Worm (Caenorhabditis elegans) whole organism, L1 larva: Measurements from ENCODE around the gene cct-2.

ENCODE experiments used
- C04F5.9 ChIP-seq: sonication (generic microtip); optimal IDR thresholded peaks from 2 replicates; lab custom pipeline; 2016; ENCODE audit warnings: missing genetic modification characterization, missing compliant biosample characterization
- C34B4.2 ChIP-seq: sonication (generic microtip); optimal IDR thresholded peaks from 2 replicates; lab custom pipeline; 2017; ENCODE audit warnings: mild to moderate bottlenecking, missing genetic modification characterization, missing compliant biosample characterization
- F16B12.6 ChIP-seq: fragments of 150-350 bp; optimal IDR thresholded peaks from 2 replicates; lab custom pipeline; 2014; ENCODE audit warnings: missing biosample characterization, missing genetic modification characterization
- Y116A8C.19 ChIP-seq: sonication (generic microtip); optimal IDR thresholded peaks from 2 replicates; lab custom pipeline; 2016; ENCODE audit warnings: missing compliant biosample characterization, missing genetic modification characterization, borderline replicate concordance
- aha-1 ChIP-seq: fragments of 150-350 bp; optimal IDR thresholded peaks from 2 replicates; lab custom pipeline; 2014; ENCODE audit warnings: missing biosample characterization, missing genetic modification characterization
- ceh-63 ChIP-seq: fragments of 200-800 bp; sonication (Bioruptor generic); optimal IDR thresholded peaks from 2 replicates; lab custom pipeline; 2018; ENCODE audit warnings: mild to moderate bottlenecking, missing genetic modification characterization, missing compliant biosample characterization
- ceh-82 ChIP-seq, 3 experiments: fragments of 150-350 bp in 1 of 3; sonication (generic microtip) in 2 of 3; optimal IDR thresholded peaks; 2 replicates each; lab custom pipeline; 2014 to 2017; ENCODE audit warnings: missing biosample characterization in 3 of 3, missing genetic modification characterization in 3 of 3
- dsc-1 ChIP-seq: sonication (generic microtip); optimal IDR thresholded peaks from 2 replicates; lab custom pipeline; 2016; ENCODE audit warnings: mild to moderate bottlenecking, missing genetic modification characterization, missing compliant biosample characterization
- efl-1 ChIP-seq, 4 experiments: fragments of 150-350 bp; optimal IDR thresholded peaks in 3 of 4; peaks in 1 of 4; 1 replicate in 1 of 4; 2 replicates in 3 of 4; lab custom pipeline; 2014; ENCODE audit warnings: missing biosample characterization in 2 of 4, missing genetic modification characterization in 2 of 4, missing genetic modification reagents in 2 of 4
- egl-13 ChIP-seq: sonication (generic microtip); optimal IDR thresholded peaks from 2 replicates; lab custom pipeline; 2016; ENCODE audit warnings: missing genotype, missing genetic modification reagents, missing genetic modification characterization, missing compliant biosample characterization
- elt-2 ChIP-seq: sonication (generic microtip); optimal IDR thresholded peaks from 2 replicates; lab custom pipeline; 2016; ENCODE audit warnings: missing genetic modification characterization, mild to moderate bottlenecking, inconsistent platforms, missing compliant biosample characterization, missing genetic modification reagents
- elt-3 ChIP-seq, 6 experiments: fragments of 150-350 bp in 1 of 6; sonication (generic microtip); optimal IDR thresholded peaks; 2 replicates each; lab custom pipeline; 2017 to 2018; ENCODE audit warnings: missing biosample characterization in 6 of 6, missing genetic modification characterization in 6 of 6, inconsistent platforms in 1 of 6
- ets-5 ChIP-seq: fragments of 200-800 bp; sonication (Bioruptor generic); IDR thresholded peaks from 2 replicates; pipeline ENCODE4 v1.3.6; 2022; ENCODE audit warnings: missing genetic modification characterization, missing compliant biosample characterization
- fkh-4 ChIP-seq: sonication (generic microtip); optimal IDR thresholded peaks from 2 replicates; lab custom pipeline; 2016; ENCODE audit warnings: missing compliant biosample characterization, missing genetic modification characterization, borderline replicate concordance
- fkh-8 ChIP-seq: sonication (generic microtip); optimal IDR thresholded peaks from 2 replicates; lab custom pipeline; 2016; ENCODE audit warnings: mild to moderate bottlenecking, missing genetic modification characterization, missing compliant biosample characterization
- grh-1 ChIP-seq: fragments of 200-800 bp; sonication (Bioruptor generic); IDR thresholded peaks from 2 replicates; pipeline ENCODE4 v1.3.6; 2022; ENCODE audit warnings: missing genetic modification reagents, missing genetic modification characterization, missing compliant biosample characterization
- hlh-17 ChIP-seq: fragments of 200-800 bp; sonication (Bioruptor generic); optimal IDR thresholded peaks from 2 replicates; lab custom pipeline; 2018; ENCODE audit warnings: missing genetic modification characterization, mild to moderate bottlenecking, missing compliant biosample characterization, moderate library complexity, borderline replicate concordance
- irx-1 ChIP-seq: sonication (generic microtip); optimal IDR thresholded peaks from 2 replicates; lab custom pipeline; 2016; ENCODE audit warnings: missing genetic modification characterization, missing compliant biosample characterization
- jun-1 ChIP-seq: fragments of 150-350 bp; optimal IDR thresholded peaks from 2 replicates; lab custom pipeline; 2014; ENCODE audit warnings: missing biosample characterization, missing genetic modification reagents, missing genetic modification characterization
- lin-14 ChIP-seq: fragments of 200-800 bp; sonication (Bioruptor generic); optimal IDR thresholded peaks from 2 replicates; lab custom pipeline; 2018; ENCODE audit warnings: mild to moderate bottlenecking, missing genetic modification characterization, moderate library complexity, missing compliant biosample characterization
- lin-15B ChIP-seq: fragments of 150-350 bp; sonication (generic microtip); optimal IDR thresholded peaks from 3 replicates; lab custom pipeline; 2014; ENCODE audit warnings: missing biosample characterization, missing genetic modification characterization
- lin-39 ChIP-seq: fragments of 150-350 bp; optimal IDR thresholded peaks from 2 replicates; lab custom pipeline; 2014; ENCODE audit warnings: missing biosample characterization, missing genetic modification reagents, missing genetic modification characterization
- lir-3 ChIP-seq: sonication (generic microtip); optimal IDR thresholded peaks from 2 replicates; lab custom pipeline; 2016; ENCODE audit warnings: mild to moderate bottlenecking, missing genetic modification characterization, moderate library complexity, missing compliant biosample characterization; ENCODE audit not compliant: poor library complexity
- mef-2 ChIP-seq: fragments of 150-350 bp; optimal IDR thresholded peaks from 2 replicates; lab custom pipeline; 2014; ENCODE audit warnings: missing biosample characterization, missing genetic modification characterization
- nhr-11 ChIP-seq: fragments of 150-350 bp; optimal IDR thresholded peaks from 2 replicates; lab custom pipeline; 2014; ENCODE audit warnings: missing biosample characterization, missing genetic modification characterization
- nhr-20 ChIP-seq: sonication (generic microtip); optimal IDR thresholded peaks from 2 replicates; lab custom pipeline; 2016; ENCODE audit warnings: mild to moderate bottlenecking, missing genetic modification characterization, missing compliant biosample characterization
- nhr-28 ChIP-seq: fragments of 150-350 bp; optimal IDR thresholded peaks from 2 replicates; lab custom pipeline; 2014; ENCODE audit warnings: missing biosample characterization, missing genetic modification characterization
- nhr-47 ChIP-seq: sonication (generic microtip); optimal IDR thresholded peaks from 2 replicates; lab custom pipeline; 2016; ENCODE audit warnings: mild to moderate bottlenecking, missing genetic modification characterization, moderate library complexity, missing compliant biosample characterization
- nhr-77 ChIP-seq: fragments of 150-350 bp; optimal IDR thresholded peaks from 2 replicates; lab custom pipeline; 2014; ENCODE audit warnings: missing biosample characterization, missing genetic modification characterization
- nhr-84 ChIP-seq: sonication (generic microtip); optimal IDR thresholded peaks from 2 replicates; lab custom pipeline; 2017; ENCODE audit warnings: missing biosample characterization, missing genetic modification characterization
- pax-3 ChIP-seq: fragments of 200-800 bp; sonication (Bioruptor generic); optimal IDR thresholded peaks from 2 replicates; lab custom pipeline; 2018; ENCODE audit warnings: mild to moderate bottlenecking, missing genetic modification characterization, moderate library complexity, missing compliant biosample characterization
- pqm-1 ChIP-seq: sonication (generic microtip); optimal IDR thresholded peaks from 3 replicates; lab custom pipeline; 2017; ENCODE audit warnings: missing biosample characterization, missing genetic modification characterization
- snpc-4 ChIP-seq: fragments of 150-350 bp; optimal IDR thresholded peaks from 2 replicates; lab custom pipeline; 2014; ENCODE audit warnings: missing biosample characterization, missing genetic modification characterization
- snu-23 ChIP-seq: sonication (generic microtip); optimal IDR thresholded peaks from 2 replicates; lab custom pipeline; 2016; ENCODE audit warnings: missing genetic modification characterization, missing compliant biosample characterization
- sup-37 ChIP-seq: fragments of 200-800 bp; sonication (Bioruptor generic); optimal IDR thresholded peaks from 2 replicates; lab custom pipeline; 2018; ENCODE audit warnings: mild to moderate bottlenecking, missing genetic modification characterization, missing compliant biosample characterization
- tbx-2 ChIP-seq: sonication (generic microtip); optimal IDR thresholded peaks from 2 replicates; lab custom pipeline; 2016; ENCODE audit warnings: missing genetic modification characterization, missing compliant biosample characterization
- unc-130 ChIP-seq: fragments of 150-350 bp; optimal IDR thresholded peaks from 2 replicates; lab custom pipeline; 2017; ENCODE audit warnings: missing biosample characterization, missing genetic modification characterization, inconsistent platforms
- unc-30 ChIP-seq: sonication (generic microtip); optimal IDR thresholded peaks from 2 replicates; lab custom pipeline; 2017; ENCODE audit warnings: missing biosample characterization, missing genetic modification characterization
- unc-98 ChIP-seq: fragments of 200-800 bp; sonication (Bioruptor generic); IDR thresholded peaks from 2 replicates; pipeline ENCODE4 v1.3.6; 2022; ENCODE audit warnings: missing genetic modification characterization, missing compliant biosample characterization
- xbp-1 ChIP-seq: sonication (generic microtip); optimal IDR thresholded peaks from 2 replicates; lab custom pipeline; 2016; ENCODE audit warnings: missing genetic modification characterization, missing compliant biosample characterization
- zag-1 ChIP-seq: fragments of 150-350 bp; optimal IDR thresholded peaks from 2 replicates; lab custom pipeline; 2014; ENCODE audit warnings: missing biosample characterization, missing genetic modification characterization
- ztf-11 ChIP-seq, 2 experiments: sonication (generic microtip); optimal IDR thresholded peaks; 2 replicates each; lab custom pipeline; 2016 to 2017; ENCODE audit warnings: missing genetic modification characterization in 2 of 2, missing biosample characterization in 1 of 2, missing compliant biosample characterization in 1 of 2

cct-2 gene

DNA sequence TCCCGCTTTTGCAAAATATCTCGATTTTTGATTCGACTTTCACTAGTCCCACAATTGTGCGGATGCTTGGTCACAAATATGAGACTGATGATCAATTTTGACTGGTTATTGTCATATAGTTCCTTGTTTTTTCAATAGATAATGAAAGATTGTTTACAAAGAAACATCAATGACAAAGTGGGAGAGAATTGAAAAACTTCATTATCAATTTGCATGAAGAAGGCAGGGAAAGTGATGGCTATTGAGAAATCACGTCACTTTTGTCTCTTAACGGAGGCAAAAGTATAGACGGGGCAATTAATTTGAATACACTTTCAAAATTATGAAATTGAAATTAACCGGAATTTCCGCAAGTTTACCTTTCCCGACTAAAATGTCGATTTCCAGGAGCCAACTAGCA lies 4.4 kb upstream of the cct-2 start (continued):
- no peak for TF ChIP-seq unc-98
- TF ChIP-seq, all 84 proteins: peak for 0

DNA sequence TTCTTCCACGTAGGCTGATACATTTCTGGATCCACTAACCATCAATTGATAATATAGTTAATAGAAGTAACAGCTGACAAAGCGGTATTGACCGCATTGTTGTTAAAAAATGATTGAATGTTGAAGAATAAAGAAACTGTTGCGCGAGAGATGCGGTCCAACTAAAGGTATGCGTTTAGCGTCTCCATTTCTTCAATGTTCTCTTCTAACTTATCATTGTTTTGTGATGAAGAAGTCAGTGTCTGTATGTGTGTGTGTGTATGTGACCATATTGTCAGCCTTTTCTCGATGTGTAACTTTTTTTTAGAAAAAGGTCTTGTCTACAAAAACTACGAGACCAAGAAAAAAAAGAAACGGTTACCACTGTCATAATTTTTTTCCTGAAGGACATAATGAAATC lies 1.1 kb upstream of the cct-2 start, which contains the start of gene B0457.2:
Gene B0457.2, minus strand, starts transcription at position 101 of the 400 bp plus-strand sequence.
- no peak for TF ChIP-seq ets-5 (GFP tag; lab: Robert Waterston, UW)
- no peak for TF ChIP-seq nhr-47 (tag; lab: Kevin White, UChicago)
- TF ChIP-seq aha-1 (tag; lab: Kevin White, UChicago): no peak
- no peak for TF ChIP-seq grh-1
- no peak for TF ChIP-seq elt-2
- TF ChIP-seq F16B12.6: no peak
- TF ChIP-seq pax-3 (tag; lab: Kevin White, UChicago): no peak
- TF ChIP-seq fkh-8 (tag; lab: Kevin White, UChicago): no peak
- TF ChIP-seq elt-3 (tag; optimal IDR thresholded peaks at IDR 0.05; lab: Kevin White, UChicago): peak in 1 of 6 experiments; percentile 5

DNA sequence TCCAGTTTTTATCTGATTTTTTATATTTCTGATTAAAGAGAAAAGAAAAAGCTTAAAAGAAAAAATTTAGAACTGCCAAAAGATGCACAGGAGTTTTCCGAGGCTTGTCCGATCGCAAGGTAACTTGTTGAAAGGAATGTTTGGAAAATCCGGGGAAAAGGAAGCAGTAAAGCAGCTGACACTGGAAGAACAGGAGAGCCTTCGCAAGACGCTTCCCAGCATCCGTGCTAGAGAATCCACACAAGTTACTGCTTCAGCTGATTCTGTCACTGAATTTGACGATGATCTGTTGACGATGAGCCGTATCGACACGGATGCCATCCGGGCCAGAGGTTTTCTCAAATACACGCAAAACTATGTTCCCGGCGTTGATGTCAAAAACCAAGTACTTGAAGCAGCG lies 2.2 kb downstream of the cct-2 start, which contains the start of gene mrpl-50:
Gene mrpl-50, plus strand, starts transcription at position 71 of the 400 bp plus-strand sequence.
- no peak for TF ChIP-seq C04F5.9 (tag; lab: Kevin White, UChicago)
- TF ChIP-seq elt-3 (tag; optimal IDR thresholded peaks at IDR 0.05; lab: Kevin White, UChicago): no peak
- TF ChIP-seq jun-1 (tag; lab: Kevin White, UChicago): no peak
- no peak for TF ChIP-seq tbx-2 (tag; lab: Kevin White, UChicago)
- TF ChIP-seq dsc-1: peak; percentile 6
- TF ChIP-seq snu-23 (GFP tag; lab: Kevin White, UChicago): no peak
- TF ChIP-seq F16B12.6: no peak
- no peak for TF ChIP-seq hlh-17
- no peak for TF ChIP-seq efl-1 (optimal IDR thresholded peaks at IDR 0.05; lab: Kevin White, UChicago)
- peak in 1 of 2 experiments; percentile 78 for TF ChIP-seq efl-1 (GFP tag; optimal IDR thresholded peaks at IDR 0.05 in 1 of 2; lab: Kevin White, UChicago)
- no peak for TF ChIP-seq snpc-4 (tag; lab: Kevin White, UChicago)

DNA sequence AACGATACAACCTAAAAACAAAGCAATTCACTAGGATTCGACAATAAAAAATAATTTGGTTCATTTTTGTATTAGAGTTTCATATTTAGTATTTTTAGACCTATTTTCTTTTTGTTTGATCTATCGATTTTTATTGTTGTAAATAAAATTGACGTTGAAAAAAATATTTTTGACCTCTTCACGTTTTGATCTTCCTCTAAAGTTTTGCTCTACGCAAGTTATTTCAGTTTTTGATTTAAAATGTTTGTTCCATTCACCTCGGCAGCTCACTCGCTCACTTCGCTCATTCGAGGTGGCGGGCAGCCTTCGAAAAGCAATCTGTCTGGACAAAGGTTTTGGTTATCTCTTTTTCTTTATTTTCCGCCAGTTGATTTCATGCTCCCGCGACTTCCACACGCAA lies 3.2 kb downstream of the cct-2 start, which contains the start of gene enol-1:
Gene enol-1, plus strand, starts transcription at position 235 of the 400 bp plus-strand sequence.
- TF ChIP-seq grh-1 (no peak), C34B4.2 (no peak), nhr-28 (no peak), nhr-77 (tag; lab: Kevin White, UChicago) (no peak), fkh-8 (tag; lab: Kevin White, UChicago) (no peak)
- TF ChIP-seq, all 84 proteins: peak for 0

DNA sequence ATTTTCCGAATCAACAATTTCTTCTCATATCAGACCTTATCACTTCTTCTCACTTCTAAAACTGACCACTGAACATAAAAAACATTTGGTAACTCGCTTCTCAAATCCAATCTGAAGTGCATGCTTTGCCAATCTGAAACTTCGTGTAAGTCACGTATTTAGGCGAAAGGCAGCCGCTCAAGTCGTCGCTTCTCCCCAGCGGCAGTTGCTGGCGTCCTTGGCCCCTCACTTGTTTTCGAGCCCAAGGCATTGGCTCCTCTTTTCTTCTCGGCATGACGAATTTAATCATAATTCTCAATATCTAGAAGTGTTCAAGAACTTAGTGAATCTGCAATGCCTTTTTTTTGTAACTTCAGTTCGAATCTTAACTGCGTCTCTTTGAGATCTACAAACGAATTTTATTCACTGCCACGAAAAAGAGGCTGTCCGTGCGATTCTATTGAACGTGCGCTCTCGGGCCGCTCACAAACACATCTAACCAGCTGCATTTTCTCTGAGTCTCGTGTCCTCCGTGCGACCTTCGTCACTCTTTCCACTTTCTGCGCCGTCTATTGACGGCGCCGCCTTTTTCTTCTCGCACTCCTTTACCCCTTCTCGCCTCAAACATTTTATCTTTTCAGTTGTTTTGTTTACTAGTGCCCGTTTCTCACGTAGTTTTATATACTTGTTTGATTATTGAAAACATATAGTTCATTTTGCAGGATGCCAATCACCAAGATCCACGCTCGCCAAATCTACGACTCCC lies 4.0 kb downstream of the cct-2 start:
- TF ChIP-seq sup-37 (GFP tag; lab: Kevin White, UChicago) (no peak), nhr-84 (tag; lab: Kevin White, UChicago) (no peak), irx-1 (no peak), C04F5.9 (tag; lab: Kevin White, UChicago) (no peak), elt-2 (no peak), Y116A8C.19 (tag; lab: Kevin White, UChicago) (no peak), unc-130 (tag; lab: Kevin White, UChicago) (peak; percentile 15), lir-3 (no peak), ztf-11 (tag; optimal IDR thresholded peaks at IDR 0.05; lab: Kevin White, UChicago) (no peak), zag-1 (tag; lab: Kevin White, UChicago) (no peak), lin-15B (tag; lab: Kevin White, UChicago) (no peak), nhr-20 (tag; lab: Kevin White, UChicago) (peak; percentile 25), nhr-77 (tag; lab: Kevin White, UChicago) (no peak), ceh-63 (no peak), lin-39 (tag; lab: Kevin White, UChicago) (no peak), mef-2 (no peak), fkh-4 (tag; lab: Kevin White, UChicago) (no peak), xbp-1 (peak; percentile 25), C34B4.2 (no peak), unc-30 (no peak), lin-14 (GFP tag; lab: Kevin White, UChicago) (peak; percentile 76), pax-3 (tag; lab: Kevin White, UChicago) (no peak), ceh-82 (tag; optimal IDR thresholded peaks at IDR 0.05; lab: Kevin White, UChicago) (peak in 1 of 3 experiments; percentile 19), F16B12.6 (no peak), egl-13 (no peak), nhr-11 (tag; lab: Kevin White, UChicago) (no peak), pqm-1 (no peak)
